Worm (Caenorhabditis elegans) whole organism, mixed stage, embryonic: Measurements from ENCODE around the gene F41B5.1.
A peak's percentile ranks its signal among the peaks of the same experiment; 100 is the strongest.

Experiments
- M03D4.4 ChIP-seq: sonication (generic microtip); optimal IDR thresholded peaks from 2 replicates; lab custom pipeline; 2017; ENCODE audit warnings: mild to moderate bottlenecking, missing genetic modification characterization, missing compliant biosample characterization
- bed-3 ChIP-seq: fragments of 200-800 bp; sonication (Bioruptor generic); optimal IDR thresholded peaks from 3 replicates; lab custom pipeline; 2018; ENCODE audit warnings: mild to moderate bottlenecking, missing genetic modification characterization, moderate library complexity, missing compliant biosample characterization
- blmp-1 ChIP-seq: fragments of 150-350 bp; optimal IDR thresholded peaks from 2 replicates; lab custom pipeline; 2014; ENCODE audit warnings: missing biosample characterization, missing genetic modification characterization
- ceh-39 ChIP-seq: fragments of 150-350 bp; optimal IDR thresholded peaks from 2 replicates; lab custom pipeline; 2014; ENCODE audit warnings: missing biosample characterization, missing genetic modification characterization
- ceh-43 ChIP-seq: fragments of 200-800 bp; sonication (Bioruptor generic); optimal IDR thresholded peaks from 2 replicates; lab custom pipeline; 2018; ENCODE audit warnings: mild to moderate bottlenecking, missing genetic modification characterization, moderate library complexity, missing compliant biosample characterization
- ceh-83 ChIP-seq: fragments of 200-800 bp; sonication (Bioruptor generic); optimal IDR thresholded peaks from 2 replicates; lab custom pipeline; 2018; ENCODE audit warnings: mild to moderate bottlenecking, missing genetic modification characterization, missing compliant biosample characterization
- ces-1 ChIP-seq: fragments of 150-350 bp; optimal IDR thresholded peaks from 2 replicates; lab custom pipeline; 2014; ENCODE audit warnings: missing biosample characterization, missing genetic modification reagents, missing genetic modification characterization
- cnd-1 ChIP-seq: fragments of 200-800 bp; sonication (Bioruptor generic); optimal IDR thresholded peaks from 2 replicates; lab custom pipeline; 2018; ENCODE audit warnings: mild to moderate bottlenecking, missing genetic modification characterization, missing compliant biosample characterization
- drap-1 ChIP-seq: fragments of 200-800 bp; sonication (Bioruptor generic); optimal IDR thresholded peaks from 3 replicates; lab custom pipeline; 2018; ENCODE audit warnings: mild to moderate bottlenecking, missing genetic modification characterization, missing compliant biosample characterization
- elt-1 ChIP-seq: sonication (generic microtip); optimal IDR thresholded peaks from 2 replicates; lab custom pipeline; 2017; ENCODE audit warnings: missing genetic modification characterization, mild to moderate bottlenecking, missing compliant biosample characterization, antibody characterized with exemption, moderate library complexity, borderline replicate concordance; ENCODE audit not compliant: insufficient read depth
- elt-3 ChIP-seq: fragments of 150-350 bp; optimal IDR thresholded peaks from 2 replicates; lab custom pipeline; 2014; ENCODE audit warnings: missing biosample characterization, missing genetic modification characterization
- flh-1 ChIP-seq: fragments of 200-800 bp; sonication (Bioruptor generic); optimal IDR thresholded peaks from 2 replicates; lab custom pipeline; 2018; ENCODE audit warnings: mild to moderate bottlenecking, missing genetic modification characterization, moderate library complexity, missing compliant biosample characterization
- ham-2 ChIP-seq: fragments of 200-800 bp; sonication (Bioruptor generic); optimal IDR thresholded peaks from 2 replicates; lab custom pipeline; 2018; ENCODE audit warnings: mild to moderate bottlenecking, missing genetic modification characterization, missing compliant biosample characterization
- hlh-1 ChIP-seq: fragments of 150-350 bp; optimal IDR thresholded peaks from 2 replicates; lab custom pipeline; 2014; ENCODE audit warnings: missing biosample characterization, missing genetic modification reagents, missing genetic modification characterization
- lin-13 ChIP-seq: fragments of 150-350 bp; optimal IDR thresholded peaks from 2 replicates; lab custom pipeline; 2014; ENCODE audit warnings: missing biosample characterization, missing genetic modification characterization
- lin-32 ChIP-seq: fragments of 200-800 bp; sonication (Bioruptor generic); optimal IDR thresholded peaks from 2 replicates; lab custom pipeline; 2018; ENCODE audit warnings: mild to moderate bottlenecking, missing genetic modification characterization, missing compliant biosample characterization
- lsy-2 ChIP-seq: fragments of 150-350 bp; optimal IDR thresholded peaks from 2 replicates; lab custom pipeline; 2014; ENCODE audit warnings: missing biosample characterization, missing genetic modification characterization
- mep-1 ChIP-seq: fragments of 150-350 bp; optimal IDR thresholded peaks from 2 replicates; lab custom pipeline; 2017; ENCODE audit warnings: missing biosample characterization, missing genetic modification reagents, missing genetic modification characterization, inconsistent platforms
- mls-2 ChIP-seq: sonication (generic microtip); optimal IDR thresholded peaks from 2 replicates; lab custom pipeline; 2016; ENCODE audit warnings: mild to moderate bottlenecking, missing genetic modification characterization, moderate library complexity, missing compliant biosample characterization
- nhr-12 ChIP-seq: fragments of 150-350 bp; optimal IDR thresholded peaks from 2 replicates; lab custom pipeline; 2014; ENCODE audit warnings: missing biosample characterization, missing genetic modification characterization
- nhr-237 ChIP-seq: fragments of 150-350 bp; optimal IDR thresholded peaks from 2 replicates; lab custom pipeline; 2014; ENCODE audit warnings: missing biosample characterization, missing genetic modification characterization
- nhr-76 ChIP-seq: sonication (generic microtip); optimal IDR thresholded peaks from 2 replicates; lab custom pipeline; 2017; ENCODE audit warnings: missing biosample characterization, missing genetic modification characterization
- pha-4 ChIP-seq: fragments of 150-350 bp; optimal IDR thresholded peaks from 2 replicates; lab custom pipeline; 2018; ENCODE audit warnings: missing biosample characterization, missing genetic modification reagents, missing genetic modification characterization
- sem-2 ChIP-seq: fragments of 200-800 bp; sonication (Bioruptor generic); optimal IDR thresholded peaks from 2 replicates; lab custom pipeline; 2018; ENCODE audit warnings: mild to moderate bottlenecking, missing genetic modification characterization, missing compliant biosample characterization
- snpc-4 ChIP-seq: fragments of 150-350 bp; optimal IDR thresholded peaks from 2 replicates; lab custom pipeline; 2014; ENCODE audit warnings: missing biosample characterization, missing genetic modification characterization
- sptf-1 ChIP-seq: sonication (generic microtip); optimal IDR thresholded peaks from 2 replicates; lab custom pipeline; 2017; ENCODE audit warnings: mild to moderate bottlenecking, missing genetic modification characterization, moderate library complexity, missing compliant biosample characterization
- tbx-8 ChIP-seq: fragments of 200-800 bp; sonication (Bioruptor generic); optimal IDR thresholded peaks from 2 replicates; lab custom pipeline; 2018; ENCODE audit warnings: mild to moderate bottlenecking, missing genetic modification characterization, moderate library complexity, missing compliant biosample characterization
- unc-120 ChIP-seq: sonication (generic microtip); optimal IDR thresholded peaks from 2 replicates; lab custom pipeline; 2017; ENCODE audit warnings: missing genetic modification characterization, missing compliant biosample characterization; ENCODE audit not compliant: poor library complexity, severe bottlenecking
- unc-39 ChIP-seq: fragments of 150-350 bp; optimal IDR thresholded peaks from 2 replicates; lab custom pipeline; 2014; ENCODE audit warnings: missing biosample characterization, missing genetic modification characterization
- unc-62 ChIP-seq: fragments of 150-350 bp; optimal IDR thresholded peaks from 2 replicates; lab custom pipeline; 2014; ENCODE audit warnings: missing biosample characterization, missing genetic modification reagents, missing genetic modification characterization
- zip-8 ChIP-seq: fragments of 150-350 bp; optimal IDR thresholded peaks from 2 replicates; lab custom pipeline; 2014; ENCODE audit warnings: missing biosample characterization, missing genetic modification characterization
- ztf-11 ChIP-seq: fragments of 150-350 bp; optimal IDR thresholded peaks from 2 replicates; lab custom pipeline; 2014; ENCODE audit warnings: missing biosample characterization, missing genetic modification characterization

Gene F41B5.1

DNA sequence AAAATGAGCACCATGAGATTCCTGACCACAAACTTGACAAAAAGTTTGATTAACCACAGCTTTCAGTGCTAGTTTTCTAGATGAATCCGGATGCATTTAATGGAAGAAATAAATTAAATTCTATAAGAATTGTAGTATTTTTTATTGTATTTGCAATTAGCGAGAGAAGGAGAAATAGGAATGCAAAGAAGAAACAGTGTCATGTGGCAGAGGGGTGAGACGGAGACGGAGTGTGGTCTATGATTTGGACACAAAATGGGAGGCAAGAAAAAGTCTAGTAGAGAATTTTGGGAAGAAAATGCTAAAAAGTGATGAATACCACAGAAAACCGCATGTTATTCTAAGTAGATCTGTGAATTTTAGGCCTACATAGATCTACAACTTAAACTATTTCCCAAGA lies 22.7 kb downstream of the F41B5.1 start, which contains the start of gene nhr-59:
Gene nhr-59, minus strand, starts transcription at position 214 of the 400 bp plus-strand sequence.
- TF ChIP-seq mls-2 (no peak), ces-1 (GFP tag; lab: Kevin White, UChicago) (peak; percentile 19)

DNA sequence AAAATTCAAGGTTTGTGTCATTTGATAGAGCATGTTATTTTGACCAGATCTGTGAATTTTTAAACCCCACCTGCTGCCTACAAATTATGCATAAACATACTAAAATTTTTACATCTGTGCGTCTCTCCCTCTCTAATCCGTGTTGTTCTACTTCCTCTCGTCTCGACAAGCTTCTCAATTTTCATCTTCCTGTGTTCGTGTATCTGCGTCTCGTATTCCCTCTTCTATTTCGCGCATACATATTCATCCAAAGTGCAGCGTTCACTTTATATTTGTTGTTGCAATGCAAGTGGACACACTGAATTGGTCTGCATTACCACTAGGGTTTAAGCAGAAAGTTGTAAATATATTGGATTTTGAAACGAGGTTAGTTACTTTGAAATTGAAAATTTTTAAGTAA lies 23.2 kb downstream of the F41B5.1 start, which contains the start of gene fbxa-137:
Gene fbxa-137, plus strand, starts transcription at position 274 of the 400 bp plus-strand sequence.
- no peak for TF ChIP-seq M03D4.4
- TF ChIP-seq ceh-39 = no peak
- TF ChIP-seq sem-2 (GFP tag; lab: Kevin White, UChicago) = no peak
- TF ChIP-seq mls-2 = peak; percentile 6
- TF ChIP-seq unc-62 (GFP tag; lab: Kevin White, UChicago) = no peak
- TF ChIP-seq drap-1 (GFP tag; lab: Kevin White, UChicago) = no peak
- no peak for TF ChIP-seq cnd-1 (tag; lab: Kevin White, UChicago)
- no peak for TF ChIP-seq ceh-43
- no peak for TF ChIP-seq unc-120
- TF ChIP-seq blmp-1 (tag; lab: Kevin White, UChicago) = no peak
- TF ChIP-seq elt-1 = no peak
- TF ChIP-seq ceh-83 (GFP tag; lab: Kevin White, UChicago) = no peak
- TF ChIP-seq lsy-2 (tag; lab: Kevin White, UChicago) = no peak
- TF ChIP-seq flh-1 (GFP tag; lab: Kevin White, UChicago) = no peak
- TF ChIP-seq elt-3 (tag; lab: Kevin White, UChicago) = no peak
- no peak for TF ChIP-seq tbx-8 (GFP tag; lab: Kevin White, UChicago)
- peak; percentile 41 for TF ChIP-seq pha-4 (tag; lab: Kevin White, UChicago)
- no peak for TF ChIP-seq hlh-1 (tag; lab: Kevin White, UChicago)
- no peak for TF ChIP-seq lin-13 (tag; lab: Kevin White, UChicago)
- no peak for TF ChIP-seq nhr-76
- no peak for TF ChIP-seq lin-32
- TF ChIP-seq unc-39 = no peak
- no peak for TF ChIP-seq nhr-237 (tag; lab: Kevin White, UChicago)
- TF ChIP-seq ces-1 (GFP tag; lab: Kevin White, UChicago) = peak; percentile 50
- no peak for TF ChIP-seq zip-8 (tag; lab: Kevin White, UChicago)
- no peak for TF ChIP-seq ham-2 (GFP tag; lab: Kevin White, UChicago)

DNA sequence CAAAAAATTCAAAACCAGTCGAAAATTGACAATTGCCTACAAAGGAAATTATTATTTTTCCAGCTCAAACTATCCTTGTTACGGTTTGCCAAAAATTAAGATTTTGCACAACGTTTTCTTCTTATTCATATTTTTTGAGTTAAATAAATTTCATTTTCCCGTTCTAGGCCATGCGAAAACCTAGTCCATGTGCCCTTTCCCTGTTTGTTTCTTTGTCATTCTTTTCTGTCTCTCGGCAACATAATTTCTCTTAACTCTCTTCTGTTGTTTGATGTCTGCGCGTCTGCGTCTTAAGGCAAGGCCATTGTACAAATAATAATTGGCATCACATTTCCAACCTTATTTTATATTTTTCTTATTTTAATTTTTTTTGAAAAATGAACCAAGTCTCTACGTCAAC lies 26.2 kb downstream of the F41B5.1 start, which contains the start of gene nhr-228:
Gene nhr-228, plus strand, starts transcription at position 261 of the 400 bp plus-strand sequence.
- TF ChIP-seq nhr-237 (tag; lab: Kevin White, UChicago) (peak; percentile 34), M03D4.4 (no peak), mls-2 (no peak), pha-4 (tag; lab: Kevin White, UChicago) (peak; percentile 14), ces-1 (GFP tag; lab: Kevin White, UChicago) (peak; percentile 43), mep-1 (tag; lab: Kevin White, UChicago) (peak; percentile 40), ceh-83 (GFP tag; lab: Kevin White, UChicago) (peak; percentile 3), elt-3 (tag; lab: Kevin White, UChicago) (no peak)

DNA sequence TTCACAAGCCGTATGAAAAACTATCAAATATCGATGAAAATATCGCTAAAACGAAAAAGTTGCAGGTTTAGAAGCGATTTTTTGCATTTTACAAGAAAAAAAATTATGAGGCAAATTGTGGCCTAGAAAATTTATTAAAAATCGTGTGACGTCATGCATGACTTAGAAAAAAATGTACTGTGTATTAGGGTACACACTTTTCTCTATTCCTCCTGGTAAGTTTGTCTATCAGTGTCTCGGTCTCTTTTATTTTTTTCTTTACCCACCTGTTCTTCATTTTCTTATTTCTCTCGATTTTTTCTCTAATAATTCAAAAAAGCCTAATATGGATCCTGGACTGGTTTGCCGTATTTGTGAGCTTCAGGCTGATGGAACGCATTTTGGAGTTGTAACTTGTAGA lies 29.8 kb downstream of the F41B5.1 start, which contains the start of gene nhr-227:
Gene nhr-227, plus strand, starts transcription at position 326 of the 400 bp plus-strand sequence.
- no peak for TF ChIP-seq pha-4 (tag; lab: Kevin White, UChicago)
- no peak for TF ChIP-seq hlh-1 (tag; lab: Kevin White, UChicago)
- TF ChIP-seq nhr-12 (tag; lab: Kevin White, UChicago) = no peak
- no peak for TF ChIP-seq zip-8 (tag; lab: Kevin White, UChicago)
- no peak for TF ChIP-seq cnd-1 (tag; lab: Kevin White, UChicago)
- TF ChIP-seq ceh-43 = no peak

DNA sequence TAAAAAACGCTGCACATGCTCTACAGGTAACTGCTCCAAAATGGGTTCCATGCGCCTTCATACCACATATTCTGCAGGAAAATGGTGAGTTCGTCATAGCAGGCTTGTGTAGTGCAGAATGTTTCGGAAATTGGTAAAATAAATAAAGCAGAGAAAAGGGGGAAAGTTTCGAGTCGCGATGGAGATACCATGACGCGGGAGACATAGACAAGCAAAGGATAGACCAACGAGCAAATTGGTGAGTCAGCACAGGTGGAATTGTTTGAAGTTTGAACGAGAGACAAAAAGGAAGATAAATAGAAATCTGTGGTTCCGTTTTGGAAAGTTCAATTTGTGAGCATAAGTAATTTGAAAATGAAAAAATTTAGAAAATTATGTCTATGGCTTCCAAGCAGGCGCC lies 35.0 kb downstream of the F41B5.1 start, which contains the start of gene nhr-225:
Gene nhr-225, minus strand, starts transcription at position 146 of the 400 bp plus-strand sequence.
- TF ChIP-seq blmp-1 (tag; lab: Kevin White, UChicago) (no peak), bed-3 (GFP tag; lab: Kevin White, UChicago) (no peak)

DNA sequence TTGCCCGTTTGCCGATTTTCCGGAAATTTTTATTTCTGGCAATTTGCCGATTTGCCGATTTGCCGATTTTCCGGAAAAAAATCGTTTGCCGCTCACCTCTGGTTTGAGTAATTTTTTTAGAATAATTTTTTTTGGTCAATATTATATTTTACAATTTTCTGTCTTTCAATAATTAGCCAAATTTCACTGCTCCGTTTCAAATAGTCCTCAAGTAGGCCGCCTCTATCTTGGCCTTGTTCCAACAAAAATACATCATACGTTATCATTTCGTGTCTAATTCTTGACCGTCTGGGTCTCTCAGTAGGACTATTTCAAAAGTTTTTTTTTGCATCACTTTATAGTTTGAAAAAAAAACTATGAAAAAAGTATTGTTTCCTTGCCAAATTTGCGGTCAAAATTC lies 36.9 kb downstream of the F41B5.1 start, which contains the start of gene nhr-115:
Gene nhr-115, plus strand, starts transcription at position 301 of the 400 bp plus-strand sequence.
- TF ChIP-seq hlh-1 (tag; lab: Kevin White, UChicago) (no peak), sem-2 (GFP tag; lab: Kevin White, UChicago) (no peak), elt-3 (tag; lab: Kevin White, UChicago) (no peak), ces-1 (GFP tag; lab: Kevin White, UChicago) (no peak), tbx-8 (GFP tag; lab: Kevin White, UChicago) (no peak), flh-1 (GFP tag; lab: Kevin White, UChicago) (no peak), zip-8 (tag; lab: Kevin White, UChicago) (no peak), unc-39 (no peak), mls-2 (no peak), lsy-2 (tag; lab: Kevin White, UChicago) (no peak), elt-1 (no peak), ceh-39 (no peak), lin-13 (tag; lab: Kevin White, UChicago) (no peak), bed-3 (GFP tag; lab: Kevin White, UChicago) (no peak), ham-2 (GFP tag; lab: Kevin White, UChicago) (no peak), ztf-11 (tag; lab: Kevin White, UChicago) (no peak), cnd-1 (tag; lab: Kevin White, UChicago) (no peak), unc-62 (GFP tag; lab: Kevin White, UChicago) (no peak), sptf-1 (no peak), snpc-4 (tag; lab: Kevin White, UChicago) (no peak)
